Fruit fly (Drosophila melanogaster) S2 (cell line): ENCODE data around the gene ct.

Experiments
- CG8478 ChIP-seq: fragments of >200 bp; optimal IDR thresholded peaks from 2 replicates; lab custom pipeline; 2018
- CTCF ChIP-seq, 2 experiments: fragments of >200 bp; optimal IDR thresholded peaks; 2 replicates each; lab custom pipeline; 2018

DNA sequence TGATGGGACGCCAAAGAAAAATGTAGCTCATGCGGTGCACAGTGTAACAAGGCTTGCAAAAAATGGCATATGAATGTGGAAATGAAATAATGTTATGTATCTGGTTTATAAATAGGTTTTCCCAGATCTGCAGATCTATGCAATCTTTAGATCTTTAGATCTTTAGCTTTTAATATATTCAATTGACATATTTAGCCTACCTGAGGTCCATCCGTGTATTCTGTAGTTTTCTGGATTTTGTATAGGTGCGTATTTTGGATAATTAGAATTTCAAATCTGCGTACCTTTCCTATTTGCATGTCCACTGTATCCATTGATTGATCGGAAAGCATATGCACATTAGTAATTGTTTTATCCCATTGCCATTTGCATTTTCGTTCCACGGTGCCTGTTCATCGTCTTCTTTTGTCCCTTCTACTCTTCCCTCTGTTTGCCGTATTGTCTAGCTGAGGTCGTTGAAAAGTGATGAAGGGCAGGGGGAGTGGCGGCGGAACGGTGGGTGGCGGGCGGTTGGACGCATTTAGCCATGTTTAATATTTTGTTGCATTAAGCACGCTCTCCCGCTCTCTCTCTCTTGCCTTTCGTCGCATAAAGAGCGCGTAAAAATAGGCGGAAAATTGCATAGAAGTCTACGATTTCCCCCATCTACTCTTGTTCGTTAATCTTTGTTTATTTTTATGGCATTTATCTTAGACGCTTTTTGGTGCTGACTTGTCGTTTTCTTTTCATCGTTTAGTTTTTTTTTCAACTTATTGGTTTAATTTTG, 100.9 kb downstream of the ct start, which contains the start of gene CHES-1-like:
- TF ChIP-seq CG8478 (lab: Kevin White, UChicago) (no peak), CTCF (optimal IDR thresholded peaks at IDR 0.05; lab: Kevin White, UChicago) (no peak)
